Worm (Caenorhabditis elegans) whole organism, L2 larva: ENCODE data around the gene bmk-1.

Experiments
- C34F6.9 ChIP-seq: fragments of 150-350 bp; optimal IDR thresholded peaks from 2 replicates; lab custom pipeline; 2014; ENCODE audit warnings: missing biosample characterization, missing genetic modification characterization
- F13H6.1 ChIP-seq: sonication (generic microtip); optimal IDR thresholded peaks from 2 replicates; lab custom pipeline; 2016; ENCODE audit warnings: missing genetic modification characterization, missing compliant biosample characterization
- R02D3.7 ChIP-seq: fragments of 150-350 bp; optimal IDR thresholded peaks from 2 replicates; lab custom pipeline; 2014; ENCODE audit warnings: missing biosample characterization, missing genetic modification characterization
- Y55F3AM.14 ChIP-seq: fragments of 200-800 bp; sonication (Bioruptor generic); optimal IDR thresholded peaks from 2 replicates; lab custom pipeline; 2018; ENCODE audit warnings: mild to moderate bottlenecking, missing genetic modification characterization, missing compliant biosample characterization
- ZK546.5 ChIP-seq: sonication (generic microtip); optimal IDR thresholded peaks from 2 replicates; lab custom pipeline; 2017; ENCODE audit warnings: missing biosample characterization, missing genetic modification characterization
- alr-1 ChIP-seq: fragments of 150-350 bp; optimal IDR thresholded peaks from 2 replicates; lab custom pipeline; 2014; ENCODE audit warnings: missing biosample characterization, missing genetic modification characterization
- aly-2 ChIP-seq: fragments of 150-350 bp; optimal IDR thresholded peaks from 2 replicates; lab custom pipeline; 2014; ENCODE audit warnings: missing biosample characterization, missing genetic modification characterization
- ama-1 ChIP-seq: fragments of 150-350 bp; optimal IDR thresholded peaks from 2 replicates; lab custom pipeline; 2018; ENCODE audit warnings: inconsistent platforms
- ceh-16 ChIP-seq: fragments of 150-350 bp; optimal IDR thresholded peaks from 2 replicates; lab custom pipeline; 2014; ENCODE audit warnings: missing biosample characterization, missing genetic modification characterization
- ceh-82 ChIP-seq: fragments of 150-350 bp; optimal IDR thresholded peaks from 2 replicates; lab custom pipeline; 2014; ENCODE audit warnings: missing biosample characterization, missing genetic modification characterization
- crh-2 ChIP-seq: sonication (generic microtip); optimal IDR thresholded peaks from 2 replicates; lab custom pipeline; 2017; ENCODE audit warnings: missing biosample characterization, missing genetic modification characterization
- dmd-4 ChIP-seq: sonication (generic microtip); optimal IDR thresholded peaks from 2 replicates; lab custom pipeline; 2017; ENCODE audit warnings: missing biosample characterization, missing genetic modification characterization
- egl-27 ChIP-seq: sonication (generic microtip); optimal IDR thresholded peaks from 3 replicates; lab custom pipeline; 2017; ENCODE audit warnings: missing biosample characterization, missing genetic modification reagents, missing genetic modification characterization
- elt-1 ChIP-seq: fragments of 150-350 bp; optimal IDR thresholded peaks from 2 replicates; lab custom pipeline; 2014; ENCODE audit warnings: missing biosample characterization, missing genetic modification characterization
- elt-3 ChIP-seq: sonication (generic microtip); optimal IDR thresholded peaks from 2 replicates; lab custom pipeline; 2017; ENCODE audit warnings: missing biosample characterization, missing genetic modification characterization
- fos-1 ChIP-seq: fragments of 150-350 bp; optimal IDR thresholded peaks from 2 replicates; lab custom pipeline; 2014; ENCODE audit warnings: missing biosample characterization, missing genetic modification characterization
- gmeb-1 ChIP-seq: fragments of 150-350 bp; optimal IDR thresholded peaks from 2 replicates; lab custom pipeline; 2014; ENCODE audit warnings: missing biosample characterization, missing genetic modification characterization
- lin-13 ChIP-seq: fragments of 150-350 bp; optimal IDR thresholded peaks from 2 replicates; lab custom pipeline; 2014; ENCODE audit warnings: missing biosample characterization, missing genetic modification reagents, missing genetic modification characterization
- mab-5 ChIP-seq: fragments of 150-350 bp; optimal IDR thresholded peaks from 2 replicates; lab custom pipeline; 2014; ENCODE audit warnings: missing biosample characterization, missing genetic modification characterization
- mbf-1 ChIP-seq: sonication (generic microtip); optimal IDR thresholded peaks from 2 replicates; lab custom pipeline; 2017; ENCODE audit warnings: missing biosample characterization, missing genetic modification characterization
- mdl-1 ChIP-seq, 2 experiments: fragments of 150-350 bp in 1 of 2; sonication (generic microtip) in 1 of 2; optimal IDR thresholded peaks; 2 replicates each; lab custom pipeline; 2017; ENCODE audit warnings: missing biosample characterization in 2 of 2, missing genetic modification characterization in 2 of 2
- nhr-10 ChIP-seq: sonication (generic microtip); optimal IDR thresholded peaks from 2 replicates; lab custom pipeline; 2017; ENCODE audit warnings: missing biosample characterization, missing genetic modification characterization
- nhr-11 ChIP-seq: fragments of 150-350 bp; optimal IDR thresholded peaks from 2 replicates; lab custom pipeline; 2014; ENCODE audit warnings: missing biosample characterization, missing genetic modification characterization
- nhr-12 ChIP-seq: fragments of 150-350 bp; optimal IDR thresholded peaks from 2 replicates; lab custom pipeline; 2014; ENCODE audit warnings: missing biosample characterization, missing genetic modification characterization
- nhr-129 ChIP-seq: fragments of 150-350 bp; optimal IDR thresholded peaks from 2 replicates; lab custom pipeline; 2014; ENCODE audit warnings: missing biosample characterization, missing genetic modification characterization
- nhr-21 ChIP-seq: fragments of 150-350 bp; optimal IDR thresholded peaks from 2 replicates; lab custom pipeline; 2014; ENCODE audit warnings: missing biosample characterization, missing genetic modification characterization
- nhr-23 ChIP-seq: fragments of 150-350 bp; optimal IDR thresholded peaks from 2 replicates; lab custom pipeline; 2014; ENCODE audit warnings: missing biosample characterization, missing genetic modification reagents, missing genetic modification characterization
- nhr-237 ChIP-seq: fragments of 150-350 bp; optimal IDR thresholded peaks from 2 replicates; lab custom pipeline; 2014; ENCODE audit warnings: missing biosample characterization, missing genetic modification characterization
- nhr-25 ChIP-seq: fragments of 150-350 bp; sonication (generic microtip); optimal IDR thresholded peaks from 3 replicates; lab custom pipeline; 2014; ENCODE audit warnings: missing biosample characterization, missing genetic modification characterization
- nhr-6 ChIP-seq: fragments of 150-350 bp; optimal IDR thresholded peaks from 2 replicates; lab custom pipeline; 2014; ENCODE audit warnings: missing biosample characterization, missing genetic modification characterization
- nhr-77 ChIP-seq: fragments of 150-350 bp; optimal IDR thresholded peaks from 2 replicates; lab custom pipeline; 2014; ENCODE audit warnings: missing biosample characterization, missing genetic modification characterization
- peb-1 ChIP-seq: fragments of 150-350 bp; optimal IDR thresholded peaks from 2 replicates; lab custom pipeline; 2014; ENCODE audit warnings: missing biosample characterization, missing genetic modification characterization
- sem-4 ChIP-seq: fragments of 150-350 bp; optimal IDR thresholded peaks from 2 replicates; lab custom pipeline; 2014; ENCODE audit warnings: missing biosample characterization, missing genetic modification reagents, missing genetic modification characterization
- skn-1 ChIP-seq: sonication (generic microtip); optimal IDR thresholded peaks from 2 replicates; lab custom pipeline; 2017; ENCODE audit warnings: missing biosample characterization, missing genetic modification characterization
- sma-3 ChIP-seq: sonication (generic microtip); optimal IDR thresholded peaks from 2 replicates; lab custom pipeline; 2016; ENCODE audit warnings: missing genetic modification reagents, missing genetic modification characterization, missing compliant biosample characterization
- sma-9 ChIP-seq, 2 experiments: fragments of 150-350 bp in 1 of 2; sonication (generic microtip) in 1 of 2; optimal IDR thresholded peaks; 2 replicates each; lab custom pipeline; 2014 to 2016; ENCODE audit warnings: missing genetic modification characterization in 2 of 2, mild to moderate bottlenecking in 1 of 2, missing biosample characterization in 1 of 2, missing compliant biosample characterization in 1 of 2, missing genetic modification reagents in 1 of 2, moderate library complexity in 1 of 2
- unc-39 ChIP-seq: fragments of 150-350 bp; optimal IDR thresholded peaks from 2 replicates; lab custom pipeline; 2014; ENCODE audit warnings: missing biosample characterization, missing genetic modification characterization
- unc-55 ChIP-seq: fragments of 150-350 bp; sonication (generic microtip); optimal IDR thresholded peaks from 3 replicates; lab custom pipeline; 2014; ENCODE audit warnings: missing biosample characterization, missing genetic modification reagents, missing genetic modification characterization
- zag-1 ChIP-seq: fragments of 150-350 bp; optimal IDR thresholded peaks from 2 replicates; lab custom pipeline; 2014; ENCODE audit warnings: missing biosample characterization, missing genetic modification characterization
- ztf-1 ChIP-seq: fragments of 200-800 bp; sonication (Bioruptor generic); conservative IDR thresholded peaks from 2 replicates; pipeline ENCODE4 v1.3.6; 2022; ENCODE audit warnings: missing genetic modification characterization, missing compliant biosample characterization
- ztf-11 ChIP-seq: sonication (generic microtip); optimal IDR thresholded peaks from 2 replicates; lab custom pipeline; 2017; ENCODE audit warnings: missing biosample characterization, missing genetic modification characterization
- ztf-4 ChIP-seq: fragments of 150-350 bp; optimal IDR thresholded peaks from 2 replicates; lab custom pipeline; 2014; ENCODE audit warnings: missing biosample characterization, missing genetic modification characterization

bmk-1 gene

DNA sequence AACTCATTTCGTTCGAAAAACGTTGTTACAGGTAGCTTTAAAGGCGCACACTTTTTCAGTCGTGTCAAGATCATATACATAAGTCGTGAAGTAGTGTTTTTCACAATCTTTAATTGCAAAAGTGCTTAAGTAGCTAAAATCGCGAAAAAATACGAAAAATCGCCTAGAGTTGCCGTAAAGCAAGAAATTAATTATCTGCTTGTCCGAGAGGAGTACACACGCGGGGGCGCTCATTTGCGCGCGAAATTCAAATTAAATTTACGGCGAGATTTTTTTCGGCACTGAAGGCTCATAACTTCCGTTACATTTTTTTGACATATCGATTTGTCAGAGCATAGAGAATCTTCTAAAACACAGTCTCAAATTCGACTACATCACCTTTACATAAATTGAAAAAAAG is 3.3 kb upstream of the bmk-1 start:
- no peak for TF ChIP-seq dmd-4 (tag; lab: Kevin White, UChicago)

DNA sequence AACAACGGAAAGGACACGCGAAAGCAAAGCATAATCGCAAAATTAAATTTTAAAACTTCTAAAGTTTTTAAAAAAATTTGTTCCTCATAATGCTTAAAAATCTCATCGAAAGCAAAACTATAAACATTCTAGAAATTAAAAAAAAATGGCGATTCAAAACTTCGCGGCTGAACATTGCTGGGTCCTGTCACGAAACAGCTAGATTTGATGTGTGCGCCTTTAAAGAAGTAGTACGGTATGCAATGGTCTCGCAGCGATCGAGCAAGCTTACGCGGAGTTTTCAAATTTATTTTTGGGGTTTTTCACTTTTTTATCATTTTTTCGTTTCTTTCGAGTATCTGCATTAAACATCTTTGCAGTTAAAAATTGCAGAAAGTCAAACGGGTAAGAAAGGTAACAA is 286 bp upstream of the bmk-1 start, which contains the start of gene coh-3:
coh-3 (plus strand) TSS at position 353 of the 400 bp plus-strand sequence.
- TF ChIP-seq sma-3 (no peak), alr-1 (no peak), nhr-12 (no peak), unc-39 (tag; lab: Kevin White, UChicago) (no peak), peb-1 (no peak), nhr-21 (tag; lab: Kevin White, UChicago) (no peak), aly-2 (tag; lab: Kevin White, UChicago) (no peak), elt-1 (tag; lab: Kevin White, UChicago) (no peak), skn-1 (no peak), nhr-23 (tag; lab: Kevin White, UChicago) (no peak), unc-55 (GFP tag; lab: Kevin White, UChicago) (no peak), fos-1 (tag; lab: Kevin White, UChicago) (no peak), nhr-25 (tag; lab: Kevin White, UChicago) (no peak), dmd-4 (tag; lab: Kevin White, UChicago) (no peak), mdl-1 (tag; optimal IDR thresholded peaks at IDR 0.05; lab: Kevin White, UChicago) (no peak), Y55F3AM.14 (GFP tag; lab: Kevin White, UChicago) (no peak), zag-1 (tag; lab: Kevin White, UChicago) (no peak)

DNA sequence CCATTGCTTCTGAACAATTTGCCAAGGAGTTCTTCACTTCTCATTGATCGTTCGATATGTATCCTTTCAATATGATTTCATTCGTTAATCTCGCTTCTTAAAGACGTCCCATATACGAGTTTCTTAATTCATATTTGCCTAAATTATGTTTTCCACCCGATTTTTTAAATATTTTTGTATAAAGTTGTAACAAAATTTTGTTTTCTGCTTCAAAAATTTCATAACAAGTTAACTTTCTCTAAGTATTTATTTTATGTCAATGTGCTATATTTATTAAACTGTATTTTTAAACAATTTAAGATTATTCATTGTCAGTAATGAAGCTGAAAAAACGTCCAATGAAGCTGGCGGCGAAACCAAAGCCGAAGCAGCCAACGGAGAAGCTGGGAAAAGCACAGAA is 7.4 kb downstream of the bmk-1 start, which contains the start of gene F23B12.7:
F23B12.7 (plus strand) TSS at position 301 of the 400 bp plus-strand sequence.
- no peak for TF ChIP-seq nhr-25 (tag; lab: Kevin White, UChicago)
- TF ChIP-seq ceh-16 (tag; lab: Kevin White, UChicago): no peak
- TF ChIP-seq alr-1: no peak
- no peak for TF ChIP-seq unc-39 (tag; lab: Kevin White, UChicago)
- no peak for TF ChIP-seq R02D3.7 (tag; lab: Kevin White, UChicago)
- TF ChIP-seq peb-1: no peak
- TF ChIP-seq ztf-11 (tag; lab: Kevin White, UChicago): no peak
- no peak for TF ChIP-seq nhr-237 (tag; lab: Kevin White, UChicago)
- no peak for TF ChIP-seq nhr-12
- TF ChIP-seq ztf-4 (tag; lab: Kevin White, UChicago): no peak
- no peak for TF ChIP-seq ztf-1 (GFP tag; lab: Robert Waterston, UW)
- TF ChIP-seq Y55F3AM.14 (GFP tag; lab: Kevin White, UChicago): no peak
- no peak for TF ChIP-seq mdl-1 (tag; optimal IDR thresholded peaks at IDR 0.05; lab: Kevin White, UChicago)
- no peak for TF ChIP-seq nhr-129 (tag; lab: Kevin White, UChicago)
- no peak for TF ChIP-seq sma-9 (GFP tag; optimal IDR thresholded peaks at IDR 0.05; lab: Kevin White, UChicago)
- no peak for TF ChIP-seq sma-9 (tag; optimal IDR thresholded peaks at IDR 0.05; lab: Kevin White, UChicago)
- no peak for TF ChIP-seq nhr-11 (tag; lab: Kevin White, UChicago)
- TF ChIP-seq elt-3: no peak
- TF ChIP-seq, all 48 proteins: peak for 0

ce11 chrV:14448669-14449068 is 8.1 kb downstream of the bmk-1 start:
- TF ChIP-seq Y55F3AM.14 (GFP tag; lab: Kevin White, UChicago) (no peak), nhr-21 (tag; lab: Kevin White, UChicago) (peak; percentile 35)

DNA sequence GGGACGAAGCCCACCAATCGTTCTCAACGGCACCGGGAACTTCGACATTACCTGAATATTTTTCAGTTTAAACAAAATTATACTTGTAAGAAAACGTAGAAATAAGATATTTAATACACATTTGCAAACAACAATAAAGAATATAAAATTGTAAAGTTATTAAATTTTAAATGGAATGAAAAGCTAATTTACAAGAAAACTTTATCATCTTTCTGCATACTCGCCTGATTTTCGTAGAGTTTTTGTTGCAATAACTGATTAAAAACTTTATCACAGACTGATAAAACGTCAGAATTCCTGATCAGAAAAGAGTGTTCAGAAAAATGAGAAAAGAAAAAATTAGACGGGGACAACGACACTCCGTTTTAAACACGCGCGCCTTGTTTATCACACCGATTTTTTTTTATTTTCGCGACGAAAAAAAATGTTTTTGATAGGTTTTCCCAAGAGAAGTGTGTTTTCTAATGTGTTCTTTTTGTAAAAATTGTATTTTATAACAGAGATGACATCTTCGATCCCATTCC is 9.5 kb downstream of the bmk-1 start, which contains the start of the genes dlat-1 and fntb-1:
dlat-1 (minus strand) TSS at position 51 of the 524 bp plus-strand sequence.
fntb-1 (plus strand) TSS at position 412 of the 524 bp plus-strand sequence.
- TF ChIP-seq lin-13 (GFP tag; lab: Kevin White, UChicago): no peak
- no peak for TF ChIP-seq mab-5 (tag; lab: Kevin White, UChicago)
- TF ChIP-seq sem-4: no peak
- no peak for TF ChIP-seq ama-1 (lab: Kevin White, UChicago)
- peak; percentile 9 for TF ChIP-seq unc-55 (GFP tag; lab: Kevin White, UChicago)
- no peak for TF ChIP-seq sma-3
- TF ChIP-seq peb-1: no peak
- no peak for TF ChIP-seq nhr-129 (tag; lab: Kevin White, UChicago)
- no peak for TF ChIP-seq ztf-4 (tag; lab: Kevin White, UChicago)
- TF ChIP-seq unc-39 (tag; lab: Kevin White, UChicago): no peak
- peak; percentile 80 for TF ChIP-seq fos-1 (tag; lab: Kevin White, UChicago)
- no peak for TF ChIP-seq ztf-1 (GFP tag; lab: Robert Waterston, UW)
- TF ChIP-seq nhr-12: no peak
- no peak for TF ChIP-seq egl-27 (tag; lab: Kevin White, UChicago)
- TF ChIP-seq ZK546.5: no peak
- TF ChIP-seq C34F6.9 (tag; lab: Kevin White, UChicago): no peak
- TF ChIP-seq nhr-77 (tag; lab: Kevin White, UChicago): no peak
- TF ChIP-seq mbf-1 (tag; lab: Kevin White, UChicago): no peak
- TF ChIP-seq ceh-82: no peak
- no peak for TF ChIP-seq nhr-10 (tag; lab: Kevin White, UChicago)
- no peak for TF ChIP-seq ceh-16 (tag; lab: Kevin White, UChicago)
- TF ChIP-seq gmeb-1 (tag; lab: Kevin White, UChicago): peak; percentile 10
- no peak for TF ChIP-seq ztf-11 (tag; lab: Kevin White, UChicago)
- peak; percentile 8 for TF ChIP-seq crh-2
- TF ChIP-seq elt-3: no peak
- no peak for TF ChIP-seq nhr-6 (tag; lab: Kevin White, UChicago)
- no peak for TF ChIP-seq F13H6.1 (tag; lab: Kevin White, UChicago)
